Worm (Caenorhabditis elegans): ENCODE measurements around the gene R07B7.2.
A peak's percentile ranks its signal among the peaks of the same experiment; 100 is the strongest.

R07B7.2 gene

ce11 chrV:12068437-12068836 is 8.9 kb upstream of the R07B7.2 start, which contains the start of gene kmo-2:
Gene kmo-2, minus strand, starts transcription at chrV:12068537.
- TF ChIP-seq hmg-1.2 (GFP tag; IDR thresholded peaks at IDR 0.05) (no peak), him-1 (tag; optimal IDR thresholded peaks at IDR 0.05) (no peak), ceh-27 (GFP tag; optimal IDR thresholded peaks at IDR 0.05) (no peak), dpff-1 (tag; optimal IDR thresholded peaks at IDR 0.05) (no peak), snpc-3.4 (tag; optimal IDR thresholded peaks at IDR 0.05) (no peak), repo-1 (tag; optimal IDR thresholded peaks at IDR 0.05) (no peak), athp-1 (tag; optimal IDR thresholded peaks at IDR 0.05) (no peak), pha-4 (tag; optimal IDR thresholded peaks at IDR 0.05) (no peak), nhr-120 (GFP tag; IDR thresholded peaks at IDR 0.05) (no peak), nhr-179 (tag; optimal IDR thresholded peaks at IDR 0.05) (no peak), T26A5.8 (tag; optimal IDR thresholded peaks at IDR 0.05) (no peak)

- TF ChIP-seq D2030.7 (GFP tag; IDR thresholded peaks at IDR 0.05) (no peak), dox-1 (GFP tag; IDR thresholded peaks at IDR 0.05) (peak; percentile 29; the same call in 1 of the 2 replicates), F23B12.7 (tag; optimal IDR thresholded peaks at IDR 0.05; ENCODE audit: insufficient read depth) (peak; percentile 64), dpl-1 (GFP tag; optimal IDR thresholded peaks at IDR 0.05) (peak; percentile 20), lsl-1 (GFP tag; optimal IDR thresholded peaks at IDR 0.05) (peak; percentile 86), pbrm-1 (GFP tag; IDR thresholded peaks at IDR 0.05) (0 out of 2 replicates have a peak, but pooled peaks have one; percentile 37), F33H1.4 (GFP tag; IDR thresholded peaks at IDR 0.05) (0 out of 2 replicates have a peak, but pooled peaks have one; percentile 15), F57C9.4 (tag; optimal IDR thresholded peaks at IDR 0.05) (no peak), K12H6.12 (tag; optimal IDR thresholded peaks at IDR 0.05) (no peak), snpc-4 (GFP tag; optimal IDR thresholded peaks at IDR 0.05) (no peak), snpc-4 (tag; optimal IDR thresholded peaks at IDR 0.05) (peak in 1 of 4 experiments; percentile 49), K11D2.4 (GFP tag; IDR thresholded peaks at IDR 0.05) (0 out of 2 replicates have a peak, but pooled peaks have one; percentile 18), snpc-3.4 (tag; optimal IDR thresholded peaks at IDR 0.05) (peak; percentile 24)
Measured at ce11 chrV:12065859-12066258, 6.3 kb upstream of the R07B7.2 start.

ce11 chrV:12065369-12065768 is 5.8 kb upstream of the R07B7.2 start, which contains the start of gene pqn-53:
Gene pqn-53, minus strand, starts transcription at chrV:12065391.
- peak; percentile 23 for TF ChIP-seq lin-54 (GFP tag; optimal IDR thresholded peaks at IDR 0.05)
- peak; percentile 26; the same call in 1 of the 2 replicates for TF ChIP-seq hmg-1.2 (GFP tag; IDR thresholded peaks at IDR 0.05)
- TF ChIP-seq attf-6 (GFP tag; IDR thresholded peaks at IDR 0.05), result 0 out of 2 replicates have a peak, but pooled peaks have one; percentile 31
- TF ChIP-seq Y56A3A.18 (GFP tag; IDR thresholded peaks at IDR 0.05), result no peak
- TF ChIP-seq madf-6 (GFP tag; IDR thresholded peaks at IDR 0.05), result 0 out of 2 replicates have a peak, but pooled peaks have one; percentile 26
- TF ChIP-seq ZK185.1 (tag; optimal IDR thresholded peaks at IDR 0.05; ENCODE audit: poor library complexity, severe bottlenecking), result peak; percentile 8
- TF ChIP-seq ekl-4 (GFP tag; IDR thresholded peaks at IDR 0.05), result 0 out of 2 replicates have a peak, but pooled peaks have one; percentile 31
- TF ChIP-seq ceh-100 (GFP tag; IDR thresholded peaks at IDR 0.05), result no peak
- TF ChIP-seq tlf-1 (GFP tag; optimal IDR thresholded peaks at IDR 0.05), result no peak
- peak; percentile 21 for TF ChIP-seq attf-5 (GFP tag; optimal IDR thresholded peaks at IDR 0.05)
- peak; percentile 12 for TF ChIP-seq nhr-80 (tag; optimal IDR thresholded peaks at IDR 0.05)
- 0 out of 2 replicates have a peak, but pooled peaks have one; percentile 48 for TF ChIP-seq madf-3 (GFP tag; IDR thresholded peaks at IDR 0.05)
- no peak for TF ChIP-seq cebp-1 (GFP tag; IDR thresholded peaks at IDR 0.05)
- TF ChIP-seq cebp-1 (tag; optimal IDR thresholded peaks at IDR 0.05), result peak; percentile 36
